Worm (Caenorhabditis elegans) whole organism, early embryonic: ENCODE results near the gene ZK632.2.

Experiments used
- B0310.2 ChIP-seq: sonication (generic microtip); optimal IDR thresholded peaks from 2 replicates; lab custom pipeline; 2016; ENCODE audit warnings: mild to moderate bottlenecking, missing genetic modification characterization, missing compliant biosample characterization
- ceh-13 ChIP-seq: fragments of 200-800 bp; sonication (Bioruptor generic); optimal IDR thresholded peaks from 2 replicates; lab custom pipeline; 2018; ENCODE audit warnings: mild to moderate bottlenecking, missing genetic modification characterization, missing compliant biosample characterization
- ets-7 ChIP-seq: sonication (generic microtip); optimal IDR thresholded peaks from 2 replicates; lab custom pipeline; 2016; ENCODE audit warnings: missing genotype, missing genetic modification characterization, missing compliant biosample characterization

DNA sequence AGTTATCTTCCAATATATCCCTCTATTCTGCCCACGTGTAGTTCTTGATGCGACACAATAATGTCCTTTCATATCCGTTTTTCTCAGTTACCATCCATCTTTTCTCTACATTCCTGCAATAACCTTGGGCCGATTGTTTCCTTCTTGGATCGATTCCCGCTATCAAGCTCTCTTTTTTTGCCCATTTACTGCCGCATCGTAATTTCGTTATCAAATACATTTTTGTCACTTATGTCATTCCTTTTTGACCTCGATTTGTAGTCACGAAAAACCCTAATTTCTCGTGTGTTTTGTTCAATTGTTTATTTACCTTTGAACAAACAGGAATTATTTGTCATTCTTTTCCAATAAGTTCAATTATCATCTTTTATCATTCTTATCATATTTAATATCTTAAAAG lies 51.0 kb downstream of the ZK632.2 start:
- TF ChIP-seq B0310.2 (tag; lab: Kevin White, UChicago) (no peak), ceh-13 (GFP tag; lab: Kevin White, UChicago) (no peak), ets-7 (no peak)
